Worm (Caenorhabditis elegans) whole organism, L1 larva: ENCODE results near the gene rmd-1.

Experiments
- C04F5.9 ChIP-seq: sonication (generic microtip); optimal IDR thresholded peaks from 2 replicates; lab custom pipeline; 2016; ENCODE audit warnings: missing genetic modification characterization, missing compliant biosample characterization
- C16A3.4 ChIP-seq: fragments of 150-350 bp; optimal IDR thresholded peaks from 2 replicates; lab custom pipeline; 2014; ENCODE audit warnings: missing biosample characterization, missing genetic modification characterization
- C34B4.2 ChIP-seq: sonication (generic microtip); optimal IDR thresholded peaks from 2 replicates; lab custom pipeline; 2017; ENCODE audit warnings: mild to moderate bottlenecking, missing genetic modification characterization, missing compliant biosample characterization
- Y116A8C.19 ChIP-seq: sonication (generic microtip); optimal IDR thresholded peaks from 2 replicates; lab custom pipeline; 2016; ENCODE audit warnings: missing compliant biosample characterization, missing genetic modification characterization, borderline replicate concordance
- aha-1 ChIP-seq: fragments of 150-350 bp; optimal IDR thresholded peaks from 2 replicates; lab custom pipeline; 2014; ENCODE audit warnings: missing biosample characterization, missing genetic modification characterization
- ama-1 ChIP-seq: fragments of 150-350 bp; optimal IDR thresholded peaks from 2 replicates; lab custom pipeline; 2014
- blmp-1 ChIP-seq: fragments of 150-350 bp; optimal IDR thresholded peaks from 2 replicates; lab custom pipeline; 2014; ENCODE audit warnings: missing biosample characterization, missing genetic modification characterization
- ceh-63 ChIP-seq: fragments of 200-800 bp; sonication (Bioruptor generic); optimal IDR thresholded peaks from 2 replicates; lab custom pipeline; 2018; ENCODE audit warnings: mild to moderate bottlenecking, missing genetic modification characterization, missing compliant biosample characterization
- ceh-82 ChIP-seq, 3 experiments: fragments of 150-350 bp in 1 of 3; sonication (generic microtip) in 2 of 3; optimal IDR thresholded peaks; 2 replicates each; lab custom pipeline; 2014 to 2017; ENCODE audit warnings: missing biosample characterization in 3 of 3, missing genetic modification characterization in 3 of 3
- ceh-90 ChIP-seq: sonication (generic microtip); optimal IDR thresholded peaks from 2 replicates; lab custom pipeline; 2016; ENCODE audit warnings: missing genetic modification characterization, missing compliant biosample characterization
- dsc-1 ChIP-seq: sonication (generic microtip); optimal IDR thresholded peaks from 2 replicates; lab custom pipeline; 2016; ENCODE audit warnings: mild to moderate bottlenecking, missing genetic modification characterization, missing compliant biosample characterization
- egl-13 ChIP-seq: sonication (generic microtip); optimal IDR thresholded peaks from 2 replicates; lab custom pipeline; 2016; ENCODE audit warnings: missing genotype, missing genetic modification reagents, missing genetic modification characterization, missing compliant biosample characterization
- egl-27 ChIP-seq, 2 experiments: fragments of 150-350 bp in 1 of 2; sonication (generic microtip); optimal IDR thresholded peaks; 3 replicates each; lab custom pipeline; 2017 to 2018; ENCODE audit warnings: missing biosample characterization in 2 of 2, missing genetic modification characterization in 2 of 2, missing genetic modification reagents in 2 of 2
- elt-2 ChIP-seq: sonication (generic microtip); optimal IDR thresholded peaks from 2 replicates; lab custom pipeline; 2016; ENCODE audit warnings: missing genetic modification characterization, mild to moderate bottlenecking, inconsistent platforms, missing compliant biosample characterization, missing genetic modification reagents
- elt-3 ChIP-seq, 6 experiments: fragments of 150-350 bp in 1 of 6; sonication (generic microtip); optimal IDR thresholded peaks; 2 replicates each; lab custom pipeline; 2017 to 2018; ENCODE audit warnings: missing biosample characterization in 6 of 6, missing genetic modification characterization in 6 of 6, inconsistent platforms in 1 of 6
- fkh-4 ChIP-seq: sonication (generic microtip); optimal IDR thresholded peaks from 2 replicates; lab custom pipeline; 2016; ENCODE audit warnings: missing compliant biosample characterization, missing genetic modification characterization, borderline replicate concordance
- fkh-8 ChIP-seq: sonication (generic microtip); optimal IDR thresholded peaks from 2 replicates; lab custom pipeline; 2016; ENCODE audit warnings: mild to moderate bottlenecking, missing genetic modification characterization, missing compliant biosample characterization
- fos-1 ChIP-seq: fragments of 150-350 bp; optimal IDR thresholded peaks from 2 replicates; lab custom pipeline; 2014; ENCODE audit warnings: missing biosample characterization, missing genetic modification characterization
- grh-1 ChIP-seq: fragments of 200-800 bp; sonication (Bioruptor generic); IDR thresholded peaks from 2 replicates; pipeline ENCODE4 v1.3.6; 2022; ENCODE audit warnings: missing genetic modification reagents, missing genetic modification characterization, missing compliant biosample characterization
- hlh-4 ChIP-seq: sonication (generic microtip); optimal IDR thresholded peaks from 2 replicates; lab custom pipeline; 2016; ENCODE audit warnings: mild to moderate bottlenecking, missing genetic modification characterization, missing compliant biosample characterization
- isw-1 ChIP-seq: fragments of 200-800 bp; sonication (Bioruptor generic); IDR thresholded peaks from 2 replicates; pipeline ENCODE4 v1.3.6; 2022; ENCODE audit warnings: missing genetic modification characterization, missing compliant biosample characterization
- lin-35 ChIP-seq, 2 experiments: fragments of 150-350 bp; optimal IDR thresholded peaks; 2 replicates each; lab custom pipeline; 2014; ENCODE audit warnings: missing biosample characterization in 2 of 2, missing genetic modification characterization in 2 of 2, missing genetic modification reagents in 2 of 2
- lin-39 ChIP-seq: fragments of 150-350 bp; optimal IDR thresholded peaks from 2 replicates; lab custom pipeline; 2014; ENCODE audit warnings: missing biosample characterization, missing genetic modification reagents, missing genetic modification characterization
- lir-3 ChIP-seq: sonication (generic microtip); optimal IDR thresholded peaks from 2 replicates; lab custom pipeline; 2016; ENCODE audit warnings: mild to moderate bottlenecking, missing genetic modification characterization, moderate library complexity, missing compliant biosample characterization; ENCODE audit not compliant: poor library complexity
- lsy-2 ChIP-seq, 2 experiments: fragments of 150-350 bp; optimal IDR thresholded peaks; 2 replicates each; lab custom pipeline; 2014; ENCODE audit warnings: missing biosample characterization in 2 of 2, missing genetic modification characterization in 2 of 2
- mef-2 ChIP-seq: fragments of 150-350 bp; optimal IDR thresholded peaks from 2 replicates; lab custom pipeline; 2014; ENCODE audit warnings: missing biosample characterization, missing genetic modification characterization
- nhr-11 ChIP-seq: fragments of 150-350 bp; optimal IDR thresholded peaks from 2 replicates; lab custom pipeline; 2014; ENCODE audit warnings: missing biosample characterization, missing genetic modification characterization
- nhr-12 ChIP-seq: sonication (generic microtip); optimal IDR thresholded peaks from 2 replicates; lab custom pipeline; 2017; ENCODE audit warnings: missing biosample characterization, missing genetic modification characterization
- nhr-20 ChIP-seq: sonication (generic microtip); optimal IDR thresholded peaks from 2 replicates; lab custom pipeline; 2016; ENCODE audit warnings: mild to moderate bottlenecking, missing genetic modification characterization, missing compliant biosample characterization
- nhr-28 ChIP-seq: fragments of 150-350 bp; optimal IDR thresholded peaks from 2 replicates; lab custom pipeline; 2014; ENCODE audit warnings: missing biosample characterization, missing genetic modification characterization
- nhr-76 ChIP-seq: sonication (generic microtip); optimal IDR thresholded peaks from 2 replicates; lab custom pipeline; 2017; ENCODE audit warnings: missing biosample characterization, missing genetic modification characterization
- nhr-77 ChIP-seq: fragments of 150-350 bp; optimal IDR thresholded peaks from 2 replicates; lab custom pipeline; 2014; ENCODE audit warnings: missing biosample characterization, missing genetic modification characterization
- nhr-90 ChIP-seq: sonication (generic microtip); optimal IDR thresholded peaks from 2 replicates; lab custom pipeline; 2016; ENCODE audit warnings: mild to moderate bottlenecking, missing genetic modification characterization, missing compliant biosample characterization; ENCODE audit not compliant: poor library complexity
- pag-3 ChIP-seq: sonication (generic microtip); optimal IDR thresholded peaks from 2 replicates; lab custom pipeline; 2017; ENCODE audit warnings: missing genetic modification characterization, mild to moderate bottlenecking, missing compliant biosample characterization, antibody characterized with exemption, borderline replicate concordance; ENCODE audit not compliant: insufficient read depth
- pax-3 ChIP-seq: fragments of 200-800 bp; sonication (Bioruptor generic); optimal IDR thresholded peaks from 2 replicates; lab custom pipeline; 2018; ENCODE audit warnings: mild to moderate bottlenecking, missing genetic modification characterization, moderate library complexity, missing compliant biosample characterization
- pqm-1 ChIP-seq: sonication (generic microtip); optimal IDR thresholded peaks from 3 replicates; lab custom pipeline; 2017; ENCODE audit warnings: missing biosample characterization, missing genetic modification characterization
- rnt-1 ChIP-seq: sonication (generic microtip); optimal IDR thresholded peaks from 2 replicates; lab custom pipeline; 2016; ENCODE audit warnings: mild to moderate bottlenecking, missing genetic modification characterization, moderate library complexity, missing compliant biosample characterization
- snpc-4 ChIP-seq: fragments of 150-350 bp; optimal IDR thresholded peaks from 2 replicates; lab custom pipeline; 2014; ENCODE audit warnings: missing biosample characterization, missing genetic modification characterization
- sox-4 ChIP-seq: sonication (generic microtip); optimal IDR thresholded peaks from 2 replicates; lab custom pipeline; 2016; ENCODE audit warnings: missing genetic modification characterization, missing compliant biosample characterization
- sup-37 ChIP-seq: fragments of 200-800 bp; sonication (Bioruptor generic); optimal IDR thresholded peaks from 2 replicates; lab custom pipeline; 2018; ENCODE audit warnings: mild to moderate bottlenecking, missing genetic modification characterization, missing compliant biosample characterization
- swsn-7 ChIP-seq: sonication (generic microtip); optimal IDR thresholded peaks from 2 replicates; lab custom pipeline; 2016; ENCODE audit warnings: missing genetic modification characterization, missing compliant biosample characterization
- tlp-1 ChIP-seq: fragments of 150-350 bp; optimal IDR thresholded peaks from 2 replicates; lab custom pipeline; 2014; ENCODE audit warnings: missing biosample characterization, missing genetic modification characterization
- unc-30 ChIP-seq: sonication (generic microtip); optimal IDR thresholded peaks from 2 replicates; lab custom pipeline; 2017; ENCODE audit warnings: missing biosample characterization, missing genetic modification characterization
- unc-62 ChIP-seq: fragments of 150-350 bp; optimal IDR thresholded peaks from 2 replicates; lab custom pipeline; 2014; ENCODE audit warnings: missing biosample characterization, missing genetic modification reagents, missing genetic modification characterization
- unc-98 ChIP-seq: fragments of 200-800 bp; sonication (Bioruptor generic); IDR thresholded peaks from 2 replicates; pipeline ENCODE4 v1.3.6; 2022; ENCODE audit warnings: missing genetic modification characterization, missing compliant biosample characterization
- zip-4 ChIP-seq: fragments of 200-800 bp; sonication (Bioruptor generic); optimal IDR thresholded peaks from 2 replicates; lab custom pipeline; 2018; ENCODE audit warnings: mild to moderate bottlenecking, missing genetic modification characterization, moderate library complexity, missing compliant biosample characterization

The rmd-1 gene

DNA sequence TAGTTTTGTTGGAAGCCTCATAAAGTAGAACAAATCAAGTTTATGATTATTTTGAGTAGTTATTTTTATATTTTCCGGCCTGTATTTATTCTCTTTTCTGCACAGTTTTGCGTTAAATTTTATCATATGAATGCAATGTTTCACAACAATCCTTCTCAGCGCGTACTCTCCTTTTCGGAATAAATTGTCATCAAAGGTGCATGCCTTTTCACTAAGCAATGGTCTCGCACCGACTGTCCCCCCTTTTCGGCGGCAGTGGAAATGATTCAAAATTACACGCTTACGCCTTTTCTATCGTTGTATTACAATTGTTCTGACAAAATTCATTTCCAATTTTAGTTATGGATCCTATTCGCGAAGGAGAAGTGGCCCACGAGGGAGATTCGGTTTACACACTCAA lies 11.8 kb upstream of the rmd-1 start, which contains the start of the genes iff-1 and cdk-1 (continued):
- TF ChIP-seq Y116A8C.19 (tag; lab: Kevin White, UChicago) (no peak), hlh-4 (no peak), nhr-20 (tag; lab: Kevin White, UChicago) (no peak), fkh-4 (tag; lab: Kevin White, UChicago) (no peak), nhr-90 (tag; lab: Kevin White, UChicago) (no peak), pax-3 (no peak), egl-13 (tag; lab: Kevin White, UChicago) (no peak), blmp-1 (peak; percentile 41), sup-37 (GFP tag; lab: Kevin White, UChicago) (no peak), ceh-63 (GFP tag; lab: Kevin White, UChicago) (no peak), C16A3.4 (tag; lab: Kevin White, UChicago) (peak; percentile 43), grh-1 (GFP tag; lab: Robert Waterston, UW) (no peak), nhr-77 (no peak), dsc-1 (tag; lab: Kevin White, UChicago) (no peak), fkh-8 (no peak), nhr-11 (tag; lab: Kevin White, UChicago) (no peak), swsn-7 (tag; lab: Kevin White, UChicago) (peak; percentile 2), sox-4 (tag; lab: Kevin White, UChicago) (no peak), rnt-1 (tag; lab: Kevin White, UChicago) (peak; percentile 43), unc-62 (no peak), nhr-12 (no peak), aha-1 (tag; lab: Kevin White, UChicago) (no peak), lin-35 (GFP tag; optimal IDR thresholded peaks at IDR 0.05; lab: Kevin White, UChicago) (peak; percentile 82 to 94), elt-3 (tag; optimal IDR thresholded peaks at IDR 0.05; lab: Kevin White, UChicago) (no peak), zip-4 (GFP tag; lab: Kevin White, UChicago) (no peak), lir-3 (tag; lab: Kevin White, UChicago) (no peak), C04F5.9 (tag; lab: Kevin White, UChicago) (no peak), pqm-1 (tag; lab: Kevin White, UChicago) (no peak), ceh-82 (tag; optimal IDR thresholded peaks at IDR 0.05; lab: Kevin White, UChicago) (peak in 1 of 3 experiments; percentile 47), mef-2 (tag; lab: Kevin White, UChicago) (no peak), C34B4.2 (no peak), ceh-90 (tag; lab: Kevin White, UChicago) (no peak), isw-1 (GFP tag; lab: Robert Waterston, UW) (no peak), elt-2 (tag; lab: Kevin White, UChicago) (no peak), lin-39 (tag; lab: Kevin White, UChicago) (no peak), lsy-2 (tag; optimal IDR thresholded peaks at IDR 0.05; lab: Kevin White, UChicago) (peak; percentile 57 to 82), nhr-76 (tag; lab: Kevin White, UChicago) (no peak), nhr-28 (tag; lab: Kevin White, UChicago) (no peak), egl-27 (tag; optimal IDR thresholded peaks at IDR 0.05; lab: Kevin White, UChicago) (no peak), snpc-4 (tag; lab: Kevin White, UChicago) (no peak), unc-30 (tag; lab: Kevin White, UChicago) (no peak), tlp-1 (tag; lab: Kevin White, UChicago) (no peak), pag-3 (tag; lab: Kevin White, UChicago) (no peak), ama-1 (lab: Kevin White, UChicago) (no peak), fos-1 (tag; lab: Kevin White, UChicago) (no peak), unc-98 (GFP tag; lab: Robert Waterston, UW) (no peak)
